Worm (Caenorhabditis elegans) whole organism, L2 larva: ENCODE data around the gene let-70.

Experiments used
- C34F6.9 ChIP-seq: fragments of 150-350 bp; optimal IDR thresholded peaks from 2 replicates; lab custom pipeline; 2014; ENCODE audit warnings: missing biosample characterization, missing genetic modification characterization
- F13H6.1 ChIP-seq: sonication (generic microtip); optimal IDR thresholded peaks from 2 replicates; lab custom pipeline; 2016; ENCODE audit warnings: missing genetic modification characterization, missing compliant biosample characterization
- R02D3.7 ChIP-seq: fragments of 150-350 bp; optimal IDR thresholded peaks from 2 replicates; lab custom pipeline; 2014; ENCODE audit warnings: missing biosample characterization, missing genetic modification characterization
- Y55F3AM.14 ChIP-seq: fragments of 200-800 bp; sonication (Bioruptor generic); optimal IDR thresholded peaks from 2 replicates; lab custom pipeline; 2018; ENCODE audit warnings: mild to moderate bottlenecking, missing genetic modification characterization, missing compliant biosample characterization
- ZK546.5 ChIP-seq: sonication (generic microtip); optimal IDR thresholded peaks from 2 replicates; lab custom pipeline; 2017; ENCODE audit warnings: missing biosample characterization, missing genetic modification characterization
- alr-1 ChIP-seq: fragments of 150-350 bp; optimal IDR thresholded peaks from 2 replicates; lab custom pipeline; 2014; ENCODE audit warnings: missing biosample characterization, missing genetic modification characterization
- aly-2 ChIP-seq: fragments of 150-350 bp; optimal IDR thresholded peaks from 2 replicates; lab custom pipeline; 2014; ENCODE audit warnings: missing biosample characterization, missing genetic modification characterization
- ama-1 ChIP-seq: fragments of 150-350 bp; optimal IDR thresholded peaks from 2 replicates; lab custom pipeline; 2018; ENCODE audit warnings: inconsistent platforms
- blmp-1 ChIP-seq: sonication (generic microtip); optimal IDR thresholded peaks from 2 replicates; lab custom pipeline; 2017; ENCODE audit warnings: missing genetic modification characterization, mild to moderate bottlenecking, missing compliant biosample characterization, antibody characterized with exemption, moderate library complexity; ENCODE audit not compliant: insufficient read depth
- ceh-82 ChIP-seq: fragments of 150-350 bp; optimal IDR thresholded peaks from 2 replicates; lab custom pipeline; 2014; ENCODE audit warnings: missing biosample characterization, missing genetic modification characterization
- crh-2 ChIP-seq: sonication (generic microtip); optimal IDR thresholded peaks from 2 replicates; lab custom pipeline; 2017; ENCODE audit warnings: missing biosample characterization, missing genetic modification characterization
- dmd-4 ChIP-seq: sonication (generic microtip); optimal IDR thresholded peaks from 2 replicates; lab custom pipeline; 2017; ENCODE audit warnings: missing biosample characterization, missing genetic modification characterization
- egl-27 ChIP-seq: sonication (generic microtip); optimal IDR thresholded peaks from 3 replicates; lab custom pipeline; 2017; ENCODE audit warnings: missing biosample characterization, missing genetic modification reagents, missing genetic modification characterization
- elt-3 ChIP-seq: sonication (generic microtip); optimal IDR thresholded peaks from 2 replicates; lab custom pipeline; 2017; ENCODE audit warnings: missing biosample characterization, missing genetic modification characterization
- fos-1 ChIP-seq: fragments of 150-350 bp; optimal IDR thresholded peaks from 2 replicates; lab custom pipeline; 2014; ENCODE audit warnings: missing biosample characterization, missing genetic modification characterization
- gmeb-1 ChIP-seq: fragments of 150-350 bp; optimal IDR thresholded peaks from 2 replicates; lab custom pipeline; 2014; ENCODE audit warnings: missing biosample characterization, missing genetic modification characterization
- lin-11 ChIP-seq: fragments of 150-350 bp; sonication (generic microtip); optimal IDR thresholded peaks from 2 replicates; lab custom pipeline; 2014; ENCODE audit warnings: missing biosample characterization, missing genetic modification characterization, inconsistent platforms, mixed read lengths
- lin-13 ChIP-seq: fragments of 150-350 bp; optimal IDR thresholded peaks from 2 replicates; lab custom pipeline; 2014; ENCODE audit warnings: missing biosample characterization, missing genetic modification reagents, missing genetic modification characterization
- lin-39 ChIP-seq: fragments of 150-350 bp; optimal IDR thresholded peaks from 2 replicates; lab custom pipeline; 2014; ENCODE audit warnings: missing biosample characterization, missing genetic modification reagents, missing genetic modification characterization
- lsy-2 ChIP-seq, 2 experiments: fragments of 150-350 bp in 1 of 2; sonication (generic microtip) in 1 of 2; optimal IDR thresholded peaks; 2 replicates each; lab custom pipeline; 2014 to 2017; ENCODE audit warnings: missing biosample characterization in 2 of 2, missing genetic modification characterization in 2 of 2
- mdl-1 ChIP-seq, 2 experiments: fragments of 150-350 bp in 1 of 2; sonication (generic microtip) in 1 of 2; optimal IDR thresholded peaks; 2 replicates each; lab custom pipeline; 2017; ENCODE audit warnings: missing biosample characterization in 2 of 2, missing genetic modification characterization in 2 of 2
- nhr-10 ChIP-seq: sonication (generic microtip); optimal IDR thresholded peaks from 2 replicates; lab custom pipeline; 2017; ENCODE audit warnings: missing biosample characterization, missing genetic modification characterization
- nhr-11 ChIP-seq: fragments of 150-350 bp; optimal IDR thresholded peaks from 2 replicates; lab custom pipeline; 2014; ENCODE audit warnings: missing biosample characterization, missing genetic modification characterization
- nhr-12 ChIP-seq: fragments of 150-350 bp; optimal IDR thresholded peaks from 2 replicates; lab custom pipeline; 2014; ENCODE audit warnings: missing biosample characterization, missing genetic modification characterization
- nhr-129 ChIP-seq: fragments of 150-350 bp; optimal IDR thresholded peaks from 2 replicates; lab custom pipeline; 2014; ENCODE audit warnings: missing biosample characterization, missing genetic modification characterization
- nhr-237 ChIP-seq: fragments of 150-350 bp; optimal IDR thresholded peaks from 2 replicates; lab custom pipeline; 2014; ENCODE audit warnings: missing biosample characterization, missing genetic modification characterization
- nhr-77 ChIP-seq: fragments of 150-350 bp; optimal IDR thresholded peaks from 2 replicates; lab custom pipeline; 2014; ENCODE audit warnings: missing biosample characterization, missing genetic modification characterization
- peb-1 ChIP-seq: fragments of 150-350 bp; optimal IDR thresholded peaks from 2 replicates; lab custom pipeline; 2014; ENCODE audit warnings: missing biosample characterization, missing genetic modification characterization
- sem-4 ChIP-seq: fragments of 150-350 bp; optimal IDR thresholded peaks from 2 replicates; lab custom pipeline; 2014; ENCODE audit warnings: missing biosample characterization, missing genetic modification reagents, missing genetic modification characterization
- skn-1 ChIP-seq: sonication (generic microtip); optimal IDR thresholded peaks from 2 replicates; lab custom pipeline; 2017; ENCODE audit warnings: missing biosample characterization, missing genetic modification characterization
- sma-3 ChIP-seq: sonication (generic microtip); optimal IDR thresholded peaks from 2 replicates; lab custom pipeline; 2016; ENCODE audit warnings: missing genetic modification reagents, missing genetic modification characterization, missing compliant biosample characterization
- sma-9 ChIP-seq, 2 experiments: fragments of 150-350 bp in 1 of 2; sonication (generic microtip) in 1 of 2; optimal IDR thresholded peaks; 2 replicates each; lab custom pipeline; 2014 to 2016; ENCODE audit warnings: missing genetic modification characterization in 2 of 2, mild to moderate bottlenecking in 1 of 2, missing biosample characterization in 1 of 2, missing compliant biosample characterization in 1 of 2, missing genetic modification reagents in 1 of 2, moderate library complexity in 1 of 2
- snpc-4 ChIP-seq: fragments of 150-350 bp; optimal IDR thresholded peaks from 2 replicates; lab custom pipeline; 2014; ENCODE audit warnings: missing biosample characterization, missing genetic modification characterization
- unc-39 ChIP-seq: fragments of 150-350 bp; optimal IDR thresholded peaks from 2 replicates; lab custom pipeline; 2014; ENCODE audit warnings: missing biosample characterization, missing genetic modification characterization
- unc-55 ChIP-seq: fragments of 150-350 bp; sonication (generic microtip); optimal IDR thresholded peaks from 3 replicates; lab custom pipeline; 2014; ENCODE audit warnings: missing biosample characterization, missing genetic modification reagents, missing genetic modification characterization
- zag-1 ChIP-seq: fragments of 150-350 bp; optimal IDR thresholded peaks from 2 replicates; lab custom pipeline; 2014; ENCODE audit warnings: missing biosample characterization, missing genetic modification characterization
- ztf-11 ChIP-seq: sonication (generic microtip); optimal IDR thresholded peaks from 2 replicates; lab custom pipeline; 2017; ENCODE audit warnings: missing biosample characterization, missing genetic modification characterization
- ztf-4 ChIP-seq: fragments of 150-350 bp; optimal IDR thresholded peaks from 2 replicates; lab custom pipeline; 2014; ENCODE audit warnings: missing biosample characterization, missing genetic modification characterization

let-70 gene

DNA sequence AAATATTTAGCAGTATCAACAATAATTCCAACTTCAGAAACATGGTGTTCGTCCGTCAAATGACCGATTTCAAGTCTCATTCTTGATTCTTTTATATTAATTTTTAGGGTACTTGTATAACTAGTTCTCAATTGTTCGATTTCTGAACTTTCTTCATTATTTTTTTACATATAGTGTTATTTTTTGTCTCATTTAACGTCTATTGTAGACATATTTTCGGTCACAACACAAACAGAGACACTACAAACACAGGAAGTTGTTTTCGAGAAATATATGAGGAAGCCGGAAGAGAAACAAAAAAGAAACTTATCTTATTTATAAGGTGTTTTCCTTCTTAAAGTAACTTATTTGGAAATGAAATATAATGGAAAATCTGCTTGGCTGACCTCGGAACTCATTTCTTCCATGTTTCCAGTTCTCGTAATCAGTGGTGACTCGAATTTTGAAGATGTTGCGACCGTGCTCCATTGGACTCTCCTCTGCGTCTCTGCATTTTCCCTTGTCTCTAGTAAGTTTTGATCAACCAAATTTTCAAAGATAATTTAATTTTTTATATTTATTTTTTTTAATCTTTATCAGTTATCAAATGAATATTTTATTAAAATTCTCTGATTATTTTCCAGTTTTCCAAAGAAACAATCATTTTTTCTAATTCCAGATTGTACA is 28.3 kb downstream of the let-70 start, which contains the start of the genes F36H1.12 and lin-3:
Gene F36H1.12 (minus strand): TSS at position 51 of the 666 bp plus-strand sequence.
Gene lin-3 (plus strand): TSS at position 657 of the 666 bp plus-strand sequence.
- TF ChIP-seq ceh-82 = no peak
- no peak for TF ChIP-seq lin-13 (GFP tag; lab: Kevin White, UChicago)
- TF ChIP-seq sem-4 (tag; lab: Kevin White, UChicago) = no peak
- no peak for TF ChIP-seq sma-3 (GFP tag; lab: Kevin White, UChicago)
- no peak for TF ChIP-seq lsy-2 (tag; optimal IDR thresholded peaks at IDR 0.05; lab: Kevin White, UChicago)
- TF ChIP-seq lin-39 (tag; lab: Kevin White, UChicago) = no peak
- TF ChIP-seq nhr-11 (tag; lab: Kevin White, UChicago) = no peak
- no peak for TF ChIP-seq F13H6.1 (tag; lab: Kevin White, UChicago)
- no peak for TF ChIP-seq peb-1 (tag; lab: Kevin White, UChicago)
- TF ChIP-seq elt-3 = no peak
- TF ChIP-seq ztf-4 (tag; lab: Kevin White, UChicago) = no peak
- no peak for TF ChIP-seq unc-39 (tag; lab: Kevin White, UChicago)
- no peak for TF ChIP-seq nhr-10 (tag; lab: Kevin White, UChicago)
- TF ChIP-seq snpc-4 (tag; lab: Kevin White, UChicago) = no peak
- TF ChIP-seq unc-55 (GFP tag; lab: Kevin White, UChicago) = no peak
- no peak for TF ChIP-seq gmeb-1 (tag; lab: Kevin White, UChicago)
- TF ChIP-seq fos-1 (tag; lab: Kevin White, UChicago) = no peak
- TF ChIP-seq sma-9 (GFP tag; optimal IDR thresholded peaks at IDR 0.05; lab: Kevin White, UChicago) = no peak
- no peak for TF ChIP-seq sma-9 (tag; optimal IDR thresholded peaks at IDR 0.05; lab: Kevin White, UChicago)
- TF ChIP-seq aly-2 (tag; lab: Kevin White, UChicago) = no peak
- TF ChIP-seq lin-11 = no peak

- TF ChIP-seq ztf-11 (no peak), ztf-4 (tag; lab: Kevin White, UChicago) (no peak), skn-1 (tag; lab: Kevin White, UChicago) (no peak), crh-2 (tag; lab: Kevin White, UChicago) (no peak), alr-1 (no peak), dmd-4 (tag; lab: Kevin White, UChicago) (no peak)
Measured at ce11 chrIV:11051963-11052362, 30.1 kb downstream of the let-70 start.

DNA sequence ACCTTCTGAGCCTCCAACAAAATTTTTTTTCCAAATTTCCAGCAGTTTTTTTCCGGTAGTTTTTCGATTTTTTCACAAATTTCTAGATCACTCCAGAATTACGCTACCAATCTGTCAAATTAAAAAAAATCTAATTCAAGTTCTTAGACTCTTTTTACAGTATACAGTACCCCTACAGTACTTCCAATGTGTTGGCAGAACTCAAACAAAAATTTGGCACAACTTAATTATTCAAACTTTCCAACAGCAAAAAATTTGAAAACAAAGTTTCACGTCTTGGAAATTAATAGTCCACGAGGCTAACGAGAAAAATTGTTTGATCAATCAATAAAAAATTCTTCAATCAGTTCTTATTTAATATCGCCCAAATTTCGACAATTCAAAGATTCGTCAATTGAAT is 32.2 kb downstream of the let-70 start, which contains the start of gene F36H1.3:
Gene F36H1.3 (plus strand): TSS at position 323 of the 400 bp plus-strand sequence.
- TF ChIP-seq R02D3.7 (tag; lab: Kevin White, UChicago) (no peak), sma-9 (GFP tag; optimal IDR thresholded peaks at IDR 0.05; lab: Kevin White, UChicago) (no peak), sma-9 (tag; optimal IDR thresholded peaks at IDR 0.05; lab: Kevin White, UChicago) (no peak), crh-2 (tag; lab: Kevin White, UChicago) (no peak), Y55F3AM.14 (GFP tag; lab: Kevin White, UChicago) (no peak), mdl-1 (tag; optimal IDR thresholded peaks at IDR 0.05; lab: Kevin White, UChicago) (no peak), nhr-12 (tag; lab: Kevin White, UChicago) (no peak), aly-2 (tag; lab: Kevin White, UChicago) (no peak), dmd-4 (tag; lab: Kevin White, UChicago) (no peak), unc-55 (GFP tag; lab: Kevin White, UChicago) (no peak), egl-27 (tag; lab: Kevin White, UChicago) (no peak), ceh-82 (no peak), lin-39 (tag; lab: Kevin White, UChicago) (no peak), sem-4 (tag; lab: Kevin White, UChicago) (no peak), ama-1 (lab: Kevin White, UChicago) (no peak), nhr-77 (tag; lab: Kevin White, UChicago) (no peak), unc-39 (tag; lab: Kevin White, UChicago) (no peak), zag-1 (tag; lab: Kevin White, UChicago) (no peak), gmeb-1 (tag; lab: Kevin White, UChicago) (no peak)
- TF ChIP-seq, all 48 proteins: peak for 0

ce11 chrIV:11048871-11049270 is 33.2 kb downstream of the let-70 start, which contains the start of gene F36H1.11:
TSS of gene F36H1.11 (plus strand) at chrIV:11049171.
- TF ChIP-seq nhr-129 (tag; lab: Kevin White, UChicago) = no peak
- no peak for TF ChIP-seq blmp-1
- no peak for TF ChIP-seq crh-2 (tag; lab: Kevin White, UChicago)
- TF ChIP-seq ZK546.5 (tag; lab: Kevin White, UChicago) = no peak
- TF ChIP-seq nhr-11 (tag; lab: Kevin White, UChicago) = no peak
- no peak for TF ChIP-seq aly-2 (tag; lab: Kevin White, UChicago)
- no peak for TF ChIP-seq egl-27 (tag; lab: Kevin White, UChicago)
- no peak for TF ChIP-seq Y55F3AM.14 (GFP tag; lab: Kevin White, UChicago)
- TF ChIP-seq snpc-4 (tag; lab: Kevin White, UChicago) = no peak
- TF ChIP-seq ama-1 (lab: Kevin White, UChicago) = no peak
- no peak for TF ChIP-seq alr-1
- no peak for TF ChIP-seq nhr-77 (tag; lab: Kevin White, UChicago)
- TF ChIP-seq sem-4 (tag; lab: Kevin White, UChicago) = no peak
- no peak for TF ChIP-seq C34F6.9 (tag; lab: Kevin White, UChicago)
- TF ChIP-seq nhr-237 (tag; lab: Kevin White, UChicago) = no peak
- no peak for TF ChIP-seq fos-1 (tag; lab: Kevin White, UChicago)
